Worm (Caenorhabditis elegans): ENCODE results near the gene gfrp-1.

ce11 chrIV:159864-160263 is 43.5 kb upstream of the gfrp-1 start, which contains the start of gene Y38C1AA.19:
- TF ChIP-seq ztf-29 (GFP tag; IDR thresholded peaks at IDR 0.05) (no peak), ref-1 (GFP tag; conservative IDR thresholded peaks at IDR 0.05) (no peak), flt-1 (GFP tag; IDR thresholded peaks at IDR 0.05) (no peak), med-1 (GFP tag; optimal IDR thresholded peaks at IDR 0.05; ENCODE audit: insufficient read depth) (no peak), cog-1 (tag; optimal IDR thresholded peaks at IDR 0.05) (no peak)

Data from whole organism, midembryonic.